Fruit fly (Drosophila melanogaster) Kc167 (cell line): ENCODE results near the gene CG17154.

ENCODE experiments used
- Sin3A ChIP-seq: fragments of >200 bp; optimal IDR thresholded peaks from 2 replicates; lab custom pipeline; 2018; ENCODE audit warnings: missing external identifiers
- h ChIP-seq: fragments of >200 bp; optimal IDR thresholded peaks from 3 replicates; lab custom pipeline; 2018; ENCODE audit warnings: missing external identifiers
- insv ChIP-seq: fragments of >200 bp; optimal IDR thresholded peaks from 3 replicates; lab custom pipeline; 2018; ENCODE audit warnings: missing external identifiers
- psq ChIP-seq: fragments of >200 bp; optimal IDR thresholded peaks from 2 replicates; lab custom pipeline; 2017; ENCODE audit warnings: missing external identifiers
- ttk ChIP-seq: sonication (Bioruptor generic); optimal IDR thresholded peaks from 2 replicates; lab custom pipeline; 2017; ENCODE audit warnings: missing external identifiers

DNA sequence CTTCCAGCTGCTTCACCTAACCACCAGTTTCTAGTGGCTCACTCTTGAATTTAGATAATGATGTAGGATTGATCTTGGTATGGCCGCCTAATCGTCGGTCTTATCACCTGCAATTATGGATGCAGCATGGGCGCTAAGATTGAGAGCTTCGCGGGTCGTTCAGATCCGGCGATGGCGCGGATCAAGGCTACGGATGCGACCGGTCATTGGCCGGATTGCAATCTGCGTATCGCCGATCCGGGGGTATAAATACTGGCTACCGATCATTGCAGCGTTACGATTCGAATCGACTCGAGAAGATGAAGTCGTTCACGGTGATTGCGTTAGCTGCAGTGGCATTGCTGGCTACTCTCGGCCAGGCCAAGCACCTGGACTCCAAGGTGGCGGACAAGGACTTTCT is 40.7 kb downstream of the CG17154 start, which contains the start of gene Lsp2:
- TF ChIP-seq h (lab: Kevin White, UChicago) (no peak), psq (lab: Kevin White, UChicago) (no peak), insv (lab: Kevin White, UChicago) (no peak), Sin3A (lab: Kevin White, UChicago) (no peak), ttk (no peak)
